Fruit fly (Drosophila melanogaster): Measurements from ENCODE around the gene CG13362.

Gene CG13362

dm6 chrX:769639-770124 lies 18.6 kb upstream of the CG13362 start, which contains the start of gene fz3 (continued):
- no peak for TF ChIP-seq Asciz (GFP tag; optimal IDR thresholded peaks at IDR 0.05)
- TF ChIP-seq CG3281 (GFP tag; optimal IDR thresholded peaks at IDR 0.05) = no peak
- no peak for TF ChIP-seq Mes4 (GFP tag; optimal IDR thresholded peaks at IDR 0.05)
- TF ChIP-seq Fer3 (tag; optimal IDR thresholded peaks at IDR 0.05) = peak; percentile 22
- TF ChIP-seq Jarid2 (GFP tag; optimal IDR thresholded peaks at IDR 0.05) = peak; percentile 91
- peak in 1 of 2 experiments; percentile 53 for TF ChIP-seq bsh (GFP tag; optimal IDR thresholded peaks at IDR 0.05)
- peak; percentile 68 for TF ChIP-seq kah (GFP tag; optimal IDR thresholded peaks at IDR 0.05)
- TF ChIP-seq Xbp1 (GFP tag; optimal IDR thresholded peaks at IDR 0.05) = no peak
- no peak for TF ChIP-seq ara (GFP tag; IDR thresholded peaks at IDR 0.05)
- no peak for TF ChIP-seq jigr1 (GFP tag; IDR thresholded peaks at IDR 0.05)
- no peak for TF ChIP-seq hth (optimal IDR thresholded peaks at IDR 0.05)
- no peak for TF ChIP-seq Eip74EF (GFP tag; optimal IDR thresholded peaks at IDR 0.05)
- TF ChIP-seq gro (GFP tag; optimal IDR thresholded peaks at IDR 0.05) = no peak
- no peak for TF ChIP-seq slbo (GFP tag; IDR thresholded peaks at IDR 0.05)
- no peak for TF ChIP-seq CG12942 (GFP tag; optimal IDR thresholded peaks at IDR 0.05)
- TF ChIP-seq Mad (GFP tag; optimal IDR thresholded peaks at IDR 0.05) = no peak
- TF ChIP-seq crc (GFP tag; optimal IDR thresholded peaks at IDR 0.05) = no peak
- no peak for TF ChIP-seq ttk (GFP tag; IDR thresholded peaks at IDR 0.05)
- no peak for TF ChIP-seq CG3838 (GFP tag; optimal IDR thresholded peaks at IDR 0.05)
- no peak for TF ChIP-seq CG17568 (GFP tag; optimal IDR thresholded peaks at IDR 0.05)
- TF ChIP-seq jumu (GFP tag; optimal IDR thresholded peaks at IDR 0.05) = no peak
- TF ChIP-seq B-H1 (GFP tag; IDR thresholded peaks at IDR 0.05) = no peak; the same call in 2 of the 3 replicates
- no peak for TF ChIP-seq CG1832 (GFP tag; optimal IDR thresholded peaks at IDR 0.05)
- TF ChIP-seq nerfin-1 (tag; optimal IDR thresholded peaks at IDR 0.05) = no peak
- TF ChIP-seq YL-1 (GFP tag; optimal IDR thresholded peaks at IDR 0.05) = no peak
- TF ChIP-seq da (GFP tag; optimal IDR thresholded peaks at IDR 0.05) = no peak
- no peak for TF ChIP-seq Bdp1 (GFP tag; optimal IDR thresholded peaks at IDR 0.05)
- TF ChIP-seq Rfx (GFP tag; IDR thresholded peaks at IDR 0.05) = peak; percentile 16; the same call in 1 of the 2 replicates
- TF ChIP-seq wdn (GFP tag; IDR thresholded peaks at IDR 0.05) = no peak
- TF ChIP-seq bigmax (GFP tag; optimal IDR thresholded peaks at IDR 0.05) = peak; percentile 17
- TF ChIP-seq usp (GFP tag; optimal IDR thresholded peaks at IDR 0.05) = no peak
- no peak for TF ChIP-seq CG6683 (GFP tag; optimal IDR thresholded peaks at IDR 0.05)
- TF ChIP-seq CG7271 (tag; optimal IDR thresholded peaks at IDR 0.05) = no peak
- no peak for TF ChIP-seq onecut (GFP tag; IDR thresholded peaks at IDR 0.05)
- peak; percentile 46 for TF ChIP-seq sug (tag; optimal IDR thresholded peaks at IDR 0.05)
- TF ChIP-seq Atf-2 (GFP tag; optimal IDR thresholded peaks at IDR 0.05) = no peak
- no peak for TF ChIP-seq CG14441 (GFP tag; IDR thresholded peaks at IDR 0.05)
- TF ChIP-seq maf-S (GFP tag; optimal IDR thresholded peaks at IDR 0.05) = no peak
- no peak for TF ChIP-seq ind (GFP tag; optimal IDR thresholded peaks at IDR 0.05)
- no peak for TF ChIP-seq CG12155 (GFP tag; optimal IDR thresholded peaks at IDR 0.05)
- TF ChIP-seq CG18262 (tag; optimal IDR thresholded peaks at IDR 0.05) = peak; percentile 37
- TF ChIP-seq CG15011 (GFP tag; optimal IDR thresholded peaks at IDR 0.05) = no peak
- no peak for TF ChIP-seq slp2 (GFP tag; optimal IDR thresholded peaks at IDR 0.05)
- TF ChIP-seq Dll (GFP tag; IDR thresholded peaks at IDR 0.05; ENCODE audit: partially characterized antibody) = peak; percentile 91
- peak; percentile 51 for TF ChIP-seq corto (GFP tag; optimal IDR thresholded peaks at IDR 0.05)
- TF ChIP-seq TFAM (GFP tag; optimal IDR thresholded peaks at IDR 0.05) = no peak
- no peak for TF ChIP-seq HmgD (GFP tag; optimal IDR thresholded peaks at IDR 0.05)
- peak; percentile 73 for TF ChIP-seq nom (GFP tag; optimal IDR thresholded peaks at IDR 0.05)
- no peak for TF ChIP-seq Sox102F (GFP tag; optimal IDR thresholded peaks at IDR 0.05)
- TF ChIP-seq CG14667 (GFP tag; IDR thresholded peaks at IDR 0.05) = no peak
- peak; percentile 23 for TF ChIP-seq D19A (tag; optimal IDR thresholded peaks at IDR 0.05)
- no peak for TF ChIP-seq dati (GFP tag; IDR thresholded peaks at IDR 0.05)
